Fruit fly (Drosophila melanogaster) whole organism, wandering third instar larva: ENCODE measurements around the gene CG9928.

Experiments used
- CG32264 ChIP-seq: fragments of 200-800 bp; sonication (Bioruptor generic); optimal IDR thresholded peaks from 2 replicates; lab custom pipeline; 2016; ENCODE audit warnings: missing biosample characterization, missing genetic modification characterization
- CG9705 ChIP-seq: fragments of 200-800 bp; sonication (Bioruptor generic); optimal IDR thresholded peaks from 2 replicates; lab custom pipeline; 2018; ENCODE audit warnings: missing biosample characterization, mild to moderate bottlenecking, missing genetic modification characterization
- CrebA ChIP-seq: fragments of 200-800 bp; sonication (Bioruptor generic); optimal IDR thresholded peaks from 2 replicates; lab custom pipeline; 2016; ENCODE audit warnings: missing biosample characterization, mild to moderate bottlenecking, missing genetic modification characterization, borderline replicate concordance
- Dfd ChIP-seq: fragments of >200 bp; optimal IDR thresholded peaks from 2 replicates; lab custom pipeline; 2017; ENCODE audit warnings: missing biosample characterization, missing genetic modification characterization
- Dif ChIP-seq: fragments of 200-275, 200-300 bp; sonication (Bioruptor generic); optimal IDR thresholded peaks from 2 replicates; lab custom pipeline; 2018; ENCODE audit warnings: missing biosample characterization, missing genetic modification characterization; ENCODE audit not compliant: partially characterized antibody
- GATAd ChIP-seq: sonication (Bioruptor generic); optimal IDR thresholded peaks from 2 replicates; lab custom pipeline; 2016; ENCODE audit warnings: missing biosample characterization, missing genetic modification characterization
- HLH106 ChIP-seq: fragments of 200-800 bp; optimal IDR thresholded peaks from 3 replicates; lab custom pipeline; 2019; ENCODE audit warnings: missing biosample characterization, mild to moderate bottlenecking, missing genetic modification characterization, moderate library complexity
- Hnf4 ChIP-seq: fragments of 200-800 bp; sonication (Bioruptor generic); optimal IDR thresholded peaks from 2 replicates; lab custom pipeline; 2016; ENCODE audit warnings: missing biosample characterization, mild to moderate bottlenecking, missing genetic modification characterization
- Hr83 ChIP-seq: fragments of 200-300 bp; sonication (Bioruptor generic); optimal IDR thresholded peaks from 2 replicates; lab custom pipeline; 2016; ENCODE audit warnings: missing biosample characterization, mild to moderate bottlenecking, missing genetic modification characterization, moderate library complexity; ENCODE audit not compliant: poor library complexity, severe bottlenecking
- Jra ChIP-seq: sonication (Bioruptor generic); optimal IDR thresholded peaks from 2 replicates; lab custom pipeline; 2016; ENCODE audit warnings: missing biosample characterization, missing genetic modification characterization
- Mio ChIP-seq: sonication (Bioruptor generic); optimal IDR thresholded peaks from 2 replicates; lab custom pipeline; 2016; ENCODE audit warnings: missing biosample characterization, missing genetic modification characterization
- Myc ChIP-seq: fragments of >200 bp; optimal IDR thresholded peaks from 2 replicates; lab custom pipeline; 2017
- N ChIP-seq: fragments of >200 bp; optimal IDR thresholded peaks from 2 replicates; lab custom pipeline; 2018; ENCODE audit warnings: missing biosample characterization, missing external identifiers, missing genetic modification characterization
- OdsH ChIP-seq: fragments of 200-800 bp; sonication (Bioruptor generic); optimal IDR thresholded peaks from 2 replicates; lab custom pipeline; 2016; ENCODE audit warnings: missing biosample characterization, mild to moderate bottlenecking, missing genetic modification characterization
- Rel ChIP-seq, 2 experiments: fragments of 200-800 bp; sonication (Bioruptor generic) in 1 of 2; optimal IDR thresholded peaks; 2 replicates in 1 of 2; 3 replicates in 1 of 2; lab custom pipeline; 2016 to 2019; ENCODE audit warnings: mild to moderate bottlenecking in 2 of 2, missing biosample characterization in 2 of 2, missing genetic modification characterization in 2 of 2, moderate library complexity in 1 of 2
- Sp1 ChIP-seq: fragments of 200-800 bp; sonication (Bioruptor generic); optimal IDR thresholded peaks from 3 replicates; lab custom pipeline; 2019; ENCODE audit warnings: missing biosample characterization, mild to moderate bottlenecking, missing genetic modification characterization, moderate library complexity
- Vsx2 ChIP-seq: fragments of 200-300, 225-300 bp; sonication (Bioruptor generic); optimal IDR thresholded peaks from 2 replicates; lab custom pipeline; 2018; ENCODE audit warnings: missing biosample characterization, missing genetic modification characterization; ENCODE audit not compliant: partially characterized antibody
- br ChIP-seq: fragments of 200-800 bp; sonication (Bioruptor generic); optimal IDR thresholded peaks from 2 replicates; lab custom pipeline; 2016; ENCODE audit warnings: missing biosample characterization, missing genetic modification characterization
- dl ChIP-seq, 2 experiments: fragments of 175-275, 200-275 bp in 1 of 2; fragments of 200-275 bp in 1 of 2; sonication (Bioruptor generic); optimal IDR thresholded peaks; lab custom pipeline; 2018; ENCODE audit warnings: mild to moderate bottlenecking in 2 of 2, missing biosample characterization in 2 of 2, missing genetic modification characterization in 2 of 2, moderate library complexity in 2 of 2; ENCODE audit not compliant: partially characterized antibody in 2 of 2, insufficient read depth in 1 of 2
- ey ChIP-seq: fragments of 200-800 bp; sonication (Bioruptor generic); optimal IDR thresholded peaks from 2 replicates; lab custom pipeline; 2016; ENCODE audit warnings: missing biosample characterization, missing genetic modification characterization
- foxo ChIP-seq, 2 experiments: fragments of 200-800 bp; sonication (Bioruptor generic); optimal IDR thresholded peaks; 2 replicates in 1 of 2; 3 replicates in 1 of 2; lab custom pipeline; 2016 to 2017; ENCODE audit warnings: missing biosample characterization in 2 of 2, missing genetic modification characterization in 2 of 2
- h ChIP-seq: fragments of 200-800 bp; sonication (Bioruptor generic); optimal IDR thresholded peaks from 3 replicates; lab custom pipeline; 2016; ENCODE audit warnings: missing biosample characterization, mild to moderate bottlenecking, missing genetic modification characterization
- jim ChIP-seq: fragments of 175-275, 200-325 bp; sonication (Bioruptor generic); optimal IDR thresholded peaks from 2 replicates; lab custom pipeline; 2016; ENCODE audit warnings: missing biosample characterization, mild to moderate bottlenecking, missing genetic modification characterization
- lola ChIP-seq: fragments of >200 bp; optimal IDR thresholded peaks from 2 replicates; lab custom pipeline; 2017; ENCODE audit warnings: missing biosample characterization, missing genetic modification characterization
- psq ChIP-seq: fragments of 200-800 bp; sonication (Bioruptor generic); optimal IDR thresholded peaks from 3 replicates; lab custom pipeline; 2017; ENCODE audit warnings: missing biosample characterization, mild to moderate bottlenecking, missing genetic modification characterization, moderate library complexity
- rgr ChIP-seq: fragments of 200-800 bp; sonication (Bioruptor generic); optimal IDR thresholded peaks from 3 replicates; lab custom pipeline; 2016; ENCODE audit warnings: missing biosample characterization, mild to moderate bottlenecking, missing genetic modification characterization
- sage ChIP-seq: fragments of 200-800 bp; sonication (Bioruptor generic); optimal IDR thresholded peaks from 2 replicates; lab custom pipeline; 2016; ENCODE audit warnings: missing biosample characterization, mild to moderate bottlenecking, missing genetic modification characterization
- sv ChIP-seq: fragments of 200-800 bp; sonication (Bioruptor generic); optimal IDR thresholded peaks from 3 replicates; lab custom pipeline; 2016; ENCODE audit warnings: missing biosample characterization, missing genetic modification characterization
- tai ChIP-seq: sonication (Bioruptor generic); optimal IDR thresholded peaks from 2 replicates; lab custom pipeline; 2016; ENCODE audit warnings: missing biosample characterization, missing genetic modification characterization
- usp ChIP-seq: fragments of >200 bp; optimal IDR thresholded peaks from 2 replicates; lab custom pipeline; 2017; ENCODE audit warnings: missing biosample characterization, missing genetic modification characterization
- woc ChIP-seq: sonication (Bioruptor generic); optimal IDR thresholded peaks from 2 replicates; lab custom pipeline; 2016; ENCODE audit warnings: missing biosample characterization, mild to moderate bottlenecking, missing genetic modification characterization

Gene CG9928

DNA sequence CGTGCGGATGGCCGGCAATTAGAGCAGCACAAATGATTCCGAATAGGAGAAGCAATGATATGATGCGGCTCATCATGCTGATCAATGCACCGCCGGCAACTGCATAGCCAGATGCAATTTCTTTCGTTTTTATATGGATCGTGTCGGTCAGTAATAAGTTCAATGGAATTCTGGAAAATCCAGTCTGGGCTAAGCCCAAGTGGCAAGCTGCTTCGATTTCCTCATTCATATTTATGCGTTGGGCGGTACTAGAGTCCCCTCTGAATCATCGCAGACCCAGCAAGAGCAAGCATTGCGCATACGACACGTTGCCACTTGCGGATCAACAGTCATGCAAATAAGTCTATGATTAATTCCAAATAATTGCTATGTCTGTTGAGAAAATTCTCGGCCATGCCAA, 819 bp upstream of the CG9928 start, which contains the start of gene CG16978:
CG16978 (minus strand) TSS at position 101 of the 400 bp plus-strand sequence.
- TF ChIP-seq Dfd (GFP tag; lab: Kevin White, UChicago): no peak
- TF ChIP-seq HLH106 (tag; lab: Kevin White, UChicago): no peak

DNA sequence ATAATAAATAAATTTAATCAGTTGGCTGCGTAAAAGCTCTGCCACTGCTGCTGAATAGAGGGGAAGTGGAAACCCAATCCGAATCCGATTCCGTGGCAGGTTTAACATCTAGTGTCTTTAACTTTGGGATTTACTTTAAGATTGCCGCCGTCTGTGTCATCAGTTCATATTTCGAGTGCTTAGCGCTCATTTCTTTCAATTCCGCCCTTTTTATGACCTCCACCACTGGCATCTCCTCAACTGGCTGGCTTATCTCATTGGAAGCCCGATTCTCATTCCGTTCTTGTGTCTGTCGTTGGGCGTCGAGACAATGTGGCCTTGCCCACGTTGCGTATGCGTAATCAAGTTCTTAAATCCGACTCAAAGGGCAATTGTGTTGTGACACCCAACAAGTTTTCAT, 1.8 kb downstream of the CG9928 start:
- TF ChIP-seq HLH106 (tag; lab: Kevin White, UChicago): no peak
- no peak for TF ChIP-seq N (GFP tag; lab: Kevin White, UChicago)
- no peak for TF ChIP-seq sv (GFP tag; lab: Kevin White, UChicago)
- TF ChIP-seq CrebA (GFP tag; lab: Kevin White, UChicago): no peak
- no peak for TF ChIP-seq rgr
- no peak for TF ChIP-seq Jra
- no peak for TF ChIP-seq Sp1
- TF ChIP-seq GATAd (GFP tag; lab: Kevin White, UChicago): no peak
- TF ChIP-seq ey: no peak
- TF ChIP-seq, all 38 proteins: peak for 0

DNA sequence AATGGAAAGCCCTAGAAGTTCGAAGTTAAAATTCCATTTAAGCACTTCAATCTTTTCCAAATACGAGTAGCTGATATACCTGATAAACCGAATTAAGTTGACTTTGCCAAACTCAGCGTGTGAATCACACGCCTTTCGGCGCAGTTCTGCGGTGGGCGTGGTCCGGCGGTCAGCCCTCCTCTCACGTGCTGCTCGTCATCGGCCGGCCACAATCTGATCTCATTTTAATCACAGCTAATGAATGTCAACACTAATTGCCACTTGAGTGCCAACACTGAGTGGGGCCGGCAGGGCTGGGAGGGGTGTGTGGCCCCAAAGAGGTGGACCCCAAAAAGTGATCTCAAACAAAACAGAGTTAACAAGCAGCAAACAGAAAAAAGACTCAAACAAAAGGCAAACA, 6.8 kb downstream of the CG9928 start:
- TF ChIP-seq Rel (GFP tag; optimal IDR thresholded peaks at IDR 0.05; lab: Kevin White, UChicago) (no peak), Rel (tag; optimal IDR thresholded peaks at IDR 0.05; lab: Kevin White, UChicago) (peak; percentile 93), Vsx2 (peak; percentile 62), br (no peak)

DNA sequence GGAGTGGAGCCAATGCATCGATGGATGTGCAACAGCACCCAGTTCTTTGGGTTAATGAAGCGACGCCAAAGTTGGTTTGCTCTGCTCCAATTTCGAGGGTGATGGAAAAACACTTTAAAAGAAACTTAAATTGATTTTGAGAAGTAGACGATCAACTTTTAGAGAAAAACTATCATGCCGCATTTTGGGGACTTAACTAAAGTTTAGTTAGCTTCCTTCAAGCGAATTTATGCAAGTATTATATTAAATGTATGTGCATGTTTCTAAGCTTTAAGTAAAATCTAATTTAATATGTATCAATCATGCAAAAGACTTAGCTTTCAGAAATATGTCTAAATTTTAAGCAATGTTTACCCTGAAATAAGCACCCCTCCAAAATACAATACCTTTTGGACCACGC, 12.4 kb downstream of the CG9928 start, which contains the start of gene CG5122:
CG5122 (plus strand) TSS at position 301 of the 400 bp plus-strand sequence.
- TF ChIP-seq sv (GFP tag; lab: Kevin White, UChicago) (no peak), Jra (no peak), tai (GFP tag; lab: Kevin White, UChicago) (no peak), GATAd (GFP tag; lab: Kevin White, UChicago) (no peak), Myc (no peak), h (GFP tag; lab: Kevin White, UChicago) (no peak), rgr (no peak), Vsx2 (no peak), br (no peak), CG9705 (GFP tag; lab: Kevin White, UChicago) (no peak), sage (no peak), N (GFP tag; lab: Kevin White, UChicago) (no peak), Hnf4 (GFP tag; lab: Kevin White, UChicago) (no peak), Mio (no peak), lola (GFP tag; lab: Kevin White, UChicago) (no peak), foxo (GFP tag; optimal IDR thresholded peaks at IDR 0.05; lab: Kevin White, UChicago) (no peak), Hr83 (GFP tag; lab: Kevin White, UChicago) (no peak), jim (GFP tag; lab: Kevin White, UChicago) (no peak), usp (GFP tag; lab: Kevin White, UChicago) (no peak), woc (GFP tag; lab: Kevin White, UChicago) (no peak)

DNA sequence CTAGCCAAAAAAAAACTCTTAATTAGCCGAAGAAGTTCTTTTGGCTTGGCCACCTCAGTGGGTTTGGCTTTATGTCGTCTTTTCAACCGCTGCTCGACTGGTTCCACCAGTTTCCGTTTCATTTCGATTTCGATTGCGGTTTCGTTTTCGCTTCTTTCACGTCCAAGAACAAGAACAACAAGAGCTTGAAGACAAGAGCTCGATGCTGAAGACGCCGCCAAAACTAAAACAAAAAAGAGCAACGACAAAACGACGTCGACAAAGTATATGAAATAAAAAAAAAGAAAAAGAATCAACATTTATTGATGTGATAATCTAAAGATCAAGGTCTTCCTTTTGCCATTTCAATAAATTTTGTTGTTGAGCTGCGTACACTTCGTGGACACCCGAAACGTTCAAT, 20.2 kb downstream of the CG9928 start:
- no peak for TF ChIP-seq dl (GFP tag; optimal IDR thresholded peaks at IDR 0.05; lab: Kevin White, UChicago; ENCODE audit: insufficient read depth in 1 of 2, partially characterized antibody in 2 of 2)
- TF ChIP-seq Vsx2: peak; percentile 55

DNA sequence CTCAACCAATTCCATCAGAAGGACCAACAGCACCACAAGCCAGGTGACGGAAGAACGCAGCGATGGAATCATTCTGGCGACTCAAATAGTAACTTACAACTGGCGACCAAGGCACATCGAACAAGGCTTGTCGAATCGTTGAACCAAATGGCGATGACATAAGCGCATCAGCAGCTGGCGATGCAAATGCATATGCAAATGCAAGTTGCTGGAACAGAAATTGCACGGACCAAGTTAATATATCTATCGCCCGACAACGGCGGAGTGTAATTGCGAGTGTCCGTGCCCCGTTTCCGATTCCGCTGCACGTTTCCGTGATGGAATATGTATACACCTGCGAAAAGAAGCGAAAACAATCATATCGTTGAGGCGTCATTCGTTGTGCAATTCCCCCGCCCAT, 23.7 kb downstream of the CG9928 start, which contains the start of the genes CG44198 and CG43050:
CG44198 (minus strand) TSS at position 101 of the 400 bp plus-strand sequence.
CG43050 (plus strand) TSS at position 261 of the 400 bp plus-strand sequence.
- no peak for TF ChIP-seq OdsH
- no peak for TF ChIP-seq dl (GFP tag; optimal IDR thresholded peaks at IDR 0.05; lab: Kevin White, UChicago; ENCODE audit: insufficient read depth in 1 of 2, partially characterized antibody in 2 of 2)
- no peak for TF ChIP-seq Sp1
- no peak for TF ChIP-seq GATAd (GFP tag; lab: Kevin White, UChicago)
- TF ChIP-seq CG32264 (GFP tag; lab: Kevin White, UChicago): no peak
- no peak for TF ChIP-seq h (GFP tag; lab: Kevin White, UChicago)
- TF ChIP-seq woc (GFP tag; lab: Kevin White, UChicago): no peak
- no peak for TF ChIP-seq Hnf4 (GFP tag; lab: Kevin White, UChicago)
- TF ChIP-seq sv (GFP tag; lab: Kevin White, UChicago): no peak
- TF ChIP-seq psq: no peak
- TF ChIP-seq br: no peak
- TF ChIP-seq foxo (GFP tag; optimal IDR thresholded peaks at IDR 0.05; lab: Kevin White, UChicago): no peak
- TF ChIP-seq Dif (GFP tag; lab: Kevin White, UChicago): no peak
- no peak for TF ChIP-seq jim (GFP tag; lab: Kevin White, UChicago)
- TF ChIP-seq Hr83 (GFP tag; lab: Kevin White, UChicago): no peak
- no peak for TF ChIP-seq Dfd (GFP tag; lab: Kevin White, UChicago)
- TF ChIP-seq HLH106 (tag; lab: Kevin White, UChicago): no peak
- TF ChIP-seq Rel (GFP tag; optimal IDR thresholded peaks at IDR 0.05; lab: Kevin White, UChicago): no peak
- TF ChIP-seq Rel (tag; optimal IDR thresholded peaks at IDR 0.05; lab: Kevin White, UChicago): no peak
